Fruit fly (Drosophila melanogaster) whole organism: ENCODE measurements around the gene CG6236.

Experiments used
- CG8478 ChIP-seq: fragments of >200 bp; optimal IDR thresholded peaks from 2 replicates; lab custom pipeline; 2018; ENCODE audit warnings: inconsistent platforms
- Dll ChIP-seq: fragments of >200 bp; optimal IDR thresholded peaks from 2 replicates; lab custom pipeline; 2017
- EcR ChIP-seq, 2 experiments: fragments of >200 bp; optimal IDR thresholded peaks; 2 replicates each; lab custom pipeline; 2017; ENCODE audit warnings: missing biosample characterization in 2 of 2, missing genetic modification characterization in 2 of 2, missing genetic modification reagents in 2 of 2
- psq ChIP-seq: fragments of >200 bp; optimal IDR thresholded peaks from 2 replicates; lab custom pipeline; 2017
- usp ChIP-seq: fragments of >200 bp; optimal IDR thresholded peaks from 2 replicates; lab custom pipeline; 2017; ENCODE audit warnings: missing biosample characterization, missing genetic modification characterization, mixed read lengths

dm6 chr3R:15354019-15354418 lies 25.9 kb upstream of the CG6236 start:
- TF ChIP-seq EcR (GFP tag; optimal IDR thresholded peaks at IDR 0.05; lab: Kevin White, UChicago) = no peak
- TF ChIP-seq CG8478 (lab: Kevin White, UChicago) = no peak
- no peak for TF ChIP-seq usp (GFP tag; lab: Kevin White, UChicago)
- no peak for TF ChIP-seq psq
- no peak for TF ChIP-seq Dll (lab: Kevin White, UChicago)
